Worm (Caenorhabditis elegans) whole organism, late embryonic: ENCODE results near the gene cyp-33C2.

Experiments
- C08G9.2 ChIP-seq: sonication (generic microtip); optimal IDR thresholded peaks from 2 replicates; lab custom pipeline; 2016; ENCODE audit warnings: mild to moderate bottlenecking, missing genetic modification characterization, moderate library complexity, missing compliant biosample characterization
- K09A11.1 ChIP-seq: sonication (generic microtip); optimal IDR thresholded peaks from 2 replicates; lab custom pipeline; 2017; ENCODE audit warnings: antibody characterized with exemption, mild to moderate bottlenecking, missing genetic modification characterization, missing compliant biosample characterization; ENCODE audit not compliant: insufficient read depth
- T23F11.4 ChIP-seq: fragments of 200-800 bp; sonication (Bioruptor generic); optimal IDR thresholded peaks from 2 replicates; lab custom pipeline; 2018; ENCODE audit warnings: mild to moderate bottlenecking, missing genetic modification characterization, missing compliant biosample characterization
- ama-1 ChIP-seq: fragments of 150-350 bp; optimal IDR thresholded peaks from 2 replicates; lab custom pipeline; 2014
- ceh-30 ChIP-seq: fragments of 150-350 bp; optimal IDR thresholded peaks from 2 replicates; lab custom pipeline; 2014; ENCODE audit warnings: missing biosample characterization, missing genetic modification characterization
- elt-2 ChIP-seq: sonication (generic microtip); optimal IDR thresholded peaks from 2 replicates; lab custom pipeline; 2016; ENCODE audit warnings: missing genetic modification reagents, missing genetic modification characterization, missing compliant biosample characterization
- fax-1 ChIP-seq: sonication (generic microtip); optimal IDR thresholded peaks from 2 replicates; lab custom pipeline; 2016; ENCODE audit warnings: missing genotype, missing genetic modification characterization, missing compliant biosample characterization
- fkh-10 ChIP-seq: fragments of 150-350 bp; optimal IDR thresholded peaks from 2 replicates; lab custom pipeline; 2014; ENCODE audit warnings: missing biosample characterization, missing genetic modification reagents, missing genetic modification characterization
- gmeb-2 ChIP-seq: sonication (generic microtip); optimal IDR thresholded peaks from 2 replicates; lab custom pipeline; 2016; ENCODE audit warnings: missing genetic modification characterization, inconsistent platforms, missing compliant biosample characterization
- nhr-232 ChIP-seq: sonication (generic microtip); optimal IDR thresholded peaks from 2 replicates; lab custom pipeline; 2016; ENCODE audit warnings: missing genetic modification characterization, missing compliant biosample characterization
- sox-4 ChIP-seq: sonication (generic microtip); optimal IDR thresholded peaks from 2 replicates; lab custom pipeline; 2017; ENCODE audit warnings: mild to moderate bottlenecking, missing genetic modification characterization, inconsistent platforms, missing compliant biosample characterization

- TF ChIP-seq C08G9.2 (tag; lab: Kevin White, UChicago) (no peak), T23F11.4 (GFP tag; lab: Kevin White, UChicago) (no peak), fkh-10 (GFP tag; lab: Kevin White, UChicago) (no peak), nhr-232 (tag; lab: Kevin White, UChicago) (no peak), K09A11.1 (tag; lab: Kevin White, UChicago) (no peak), sox-4 (tag; lab: Kevin White, UChicago) (no peak), fax-1 (tag; lab: Kevin White, UChicago) (no peak), gmeb-2 (no peak), ceh-30 (tag; lab: Kevin White, UChicago) (no peak), elt-2 (no peak), ama-1 (lab: Kevin White, UChicago) (no peak)
Measured at ce11 chrV:2206801-2207200, 23.5 kb downstream of the cyp-33C2 start, which contains the start of gene svh-11.
